Fruit fly (Drosophila melanogaster) S2 (cell line): ENCODE results near the gene GCS2alpha.

ENCODE experiments used
- CG8478 ChIP-seq: fragments of >200 bp; optimal IDR thresholded peaks from 2 replicates; lab custom pipeline; 2018
- CTCF ChIP-seq, 2 experiments: fragments of >200 bp; optimal IDR thresholded peaks; 2 replicates each; lab custom pipeline; 2018

DNA sequence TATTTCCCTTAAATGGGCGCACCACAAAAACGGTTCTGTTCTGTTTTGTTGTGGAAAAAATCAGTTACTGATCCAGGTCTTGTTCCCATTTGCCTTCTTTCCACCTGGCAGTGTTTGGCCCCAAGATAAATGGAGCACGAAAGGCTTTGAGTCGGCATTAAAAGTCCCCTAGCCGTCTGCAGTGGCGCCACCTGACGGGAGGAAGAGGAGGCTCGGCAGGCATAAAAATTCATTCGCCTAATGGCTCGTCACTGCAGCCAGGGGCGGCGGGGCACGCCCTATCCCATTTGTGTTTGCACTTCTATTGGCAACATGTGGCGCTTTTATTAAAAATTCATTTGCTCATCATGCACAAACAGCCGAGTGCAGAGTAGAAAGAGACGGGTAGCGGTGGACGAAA lies 39.5 kb downstream of the GCS2alpha start:
- TF ChIP-seq CTCF (optimal IDR thresholded peaks at IDR 0.05; lab: Kevin White, UChicago) (peak; percentile 81 to 86), CG8478 (lab: Kevin White, UChicago) (no peak)
